Worm (Caenorhabditis elegans): ENCODE results near the gene B0507.1.

- TF ChIP-seq ceh-39 (tag; optimal IDR thresholded peaks at IDR 0.05) (no peak), nhr-28 (tag; optimal IDR thresholded peaks at IDR 0.05) (no peak), unc-120 (tag; optimal IDR thresholded peaks at IDR 0.05; ENCODE audit: poor library complexity, severe bottlenecking) (no peak)
These were observed 7.8 kb upstream of the B0507.1 start, which contains the start of gene B0507.3 for ce11 chrV:8768481-8768959.
